Fruit fly (Drosophila melanogaster) whole organism, wandering third instar larva: ENCODE measurements around the gene CG1103.
A peak's percentile ranks its signal among the peaks of the same experiment; 100 is the strongest.

Source experiments
- Abd-B ChIP-seq: fragments of >200 bp; optimal IDR thresholded peaks from 2 replicates; lab custom pipeline; 2017; ENCODE audit warnings: missing biosample characterization, missing genetic modification characterization
- CG32264 ChIP-seq: fragments of 200-800 bp; sonication (Bioruptor generic); optimal IDR thresholded peaks from 2 replicates; lab custom pipeline; 2016; ENCODE audit warnings: missing biosample characterization, missing genetic modification characterization
- CG9705 ChIP-seq: fragments of 200-800 bp; sonication (Bioruptor generic); optimal IDR thresholded peaks from 2 replicates; lab custom pipeline; 2018; ENCODE audit warnings: missing biosample characterization, mild to moderate bottlenecking, missing genetic modification characterization
- CrebA ChIP-seq: fragments of 200-800 bp; sonication (Bioruptor generic); optimal IDR thresholded peaks from 2 replicates; lab custom pipeline; 2016; ENCODE audit warnings: missing biosample characterization, mild to moderate bottlenecking, missing genetic modification characterization, borderline replicate concordance
- Dfd ChIP-seq: fragments of >200 bp; optimal IDR thresholded peaks from 2 replicates; lab custom pipeline; 2017; ENCODE audit warnings: missing biosample characterization, missing genetic modification characterization
- Dif ChIP-seq: fragments of 200-275, 200-300 bp; sonication (Bioruptor generic); optimal IDR thresholded peaks from 2 replicates; lab custom pipeline; 2018; ENCODE audit warnings: missing biosample characterization, missing genetic modification characterization; ENCODE audit not compliant: partially characterized antibody
- GATAd ChIP-seq: sonication (Bioruptor generic); optimal IDR thresholded peaks from 2 replicates; lab custom pipeline; 2016; ENCODE audit warnings: missing biosample characterization, missing genetic modification characterization
- HLH106 ChIP-seq: fragments of 200-800 bp; optimal IDR thresholded peaks from 3 replicates; lab custom pipeline; 2019; ENCODE audit warnings: missing biosample characterization, mild to moderate bottlenecking, missing genetic modification characterization, moderate library complexity
- Hnf4 ChIP-seq: fragments of 200-800 bp; sonication (Bioruptor generic); optimal IDR thresholded peaks from 2 replicates; lab custom pipeline; 2016; ENCODE audit warnings: missing biosample characterization, mild to moderate bottlenecking, missing genetic modification characterization
- Hr78 ChIP-seq: fragments of >200 bp; optimal IDR thresholded peaks from 2 replicates; lab custom pipeline; 2017; ENCODE audit warnings: missing biosample characterization, missing genetic modification characterization
- Hr83 ChIP-seq: fragments of 200-300 bp; sonication (Bioruptor generic); optimal IDR thresholded peaks from 2 replicates; lab custom pipeline; 2016; ENCODE audit warnings: missing biosample characterization, mild to moderate bottlenecking, missing genetic modification characterization, moderate library complexity; ENCODE audit not compliant: poor library complexity, severe bottlenecking
- Jra ChIP-seq: sonication (Bioruptor generic); optimal IDR thresholded peaks from 2 replicates; lab custom pipeline; 2016; ENCODE audit warnings: missing biosample characterization, missing genetic modification characterization
- Mio ChIP-seq: sonication (Bioruptor generic); optimal IDR thresholded peaks from 2 replicates; lab custom pipeline; 2016; ENCODE audit warnings: missing biosample characterization, missing genetic modification characterization
- Myc ChIP-seq: fragments of >200 bp; optimal IDR thresholded peaks from 2 replicates; lab custom pipeline; 2017
- N ChIP-seq: fragments of >200 bp; optimal IDR thresholded peaks from 2 replicates; lab custom pipeline; 2018; ENCODE audit warnings: missing biosample characterization, missing external identifiers, missing genetic modification characterization
- OdsH ChIP-seq: fragments of 200-800 bp; sonication (Bioruptor generic); optimal IDR thresholded peaks from 2 replicates; lab custom pipeline; 2016; ENCODE audit warnings: missing biosample characterization, mild to moderate bottlenecking, missing genetic modification characterization
- Sp1 ChIP-seq: fragments of 200-800 bp; sonication (Bioruptor generic); optimal IDR thresholded peaks from 3 replicates; lab custom pipeline; 2019; ENCODE audit warnings: missing biosample characterization, mild to moderate bottlenecking, missing genetic modification characterization, moderate library complexity
- br ChIP-seq: fragments of 200-800 bp; sonication (Bioruptor generic); optimal IDR thresholded peaks from 2 replicates; lab custom pipeline; 2016; ENCODE audit warnings: missing biosample characterization, missing genetic modification characterization
- brk ChIP-seq: fragments of 200-800 bp; sonication (Bioruptor generic); optimal IDR thresholded peaks from 2 replicates; lab custom pipeline; 2016; ENCODE audit warnings: missing biosample characterization, mild to moderate bottlenecking, missing genetic modification characterization
- dl ChIP-seq, 2 experiments: fragments of 175-275, 200-275 bp in 1 of 2; fragments of 200-275 bp in 1 of 2; sonication (Bioruptor generic); optimal IDR thresholded peaks; lab custom pipeline; 2018; ENCODE audit warnings: mild to moderate bottlenecking in 2 of 2, missing biosample characterization in 2 of 2, missing genetic modification characterization in 2 of 2, moderate library complexity in 2 of 2; ENCODE audit not compliant: partially characterized antibody in 2 of 2, insufficient read depth in 1 of 2
- dmrt93B ChIP-seq: fragments of 200-800 bp; sonication (Bioruptor generic); optimal IDR thresholded peaks from 2 replicates; lab custom pipeline; 2018; ENCODE audit warnings: missing biosample characterization, mild to moderate bottlenecking, missing genetic modification characterization
- dsf ChIP-seq: sonication (Bioruptor generic); optimal IDR thresholded peaks from 2 replicates; lab custom pipeline; 2016; ENCODE audit warnings: missing biosample characterization, missing genetic modification characterization, borderline replicate concordance
- ey ChIP-seq: fragments of 200-800 bp; sonication (Bioruptor generic); optimal IDR thresholded peaks from 2 replicates; lab custom pipeline; 2016; ENCODE audit warnings: missing biosample characterization, missing genetic modification characterization
- h ChIP-seq: fragments of 200-800 bp; sonication (Bioruptor generic); optimal IDR thresholded peaks from 3 replicates; lab custom pipeline; 2016; ENCODE audit warnings: missing biosample characterization, mild to moderate bottlenecking, missing genetic modification characterization
- jim ChIP-seq: fragments of 175-275, 200-325 bp; sonication (Bioruptor generic); optimal IDR thresholded peaks from 2 replicates; lab custom pipeline; 2016; ENCODE audit warnings: missing biosample characterization, mild to moderate bottlenecking, missing genetic modification characterization
- lola ChIP-seq: fragments of >200 bp; optimal IDR thresholded peaks from 2 replicates; lab custom pipeline; 2017; ENCODE audit warnings: missing biosample characterization, missing genetic modification characterization
- pan ChIP-seq: fragments of >200 bp; optimal IDR thresholded peaks from 2 replicates; lab custom pipeline; 2017
- psq ChIP-seq: fragments of 200-800 bp; sonication (Bioruptor generic); optimal IDR thresholded peaks from 3 replicates; lab custom pipeline; 2017; ENCODE audit warnings: missing biosample characterization, mild to moderate bottlenecking, missing genetic modification characterization, moderate library complexity
- rgr ChIP-seq: fragments of 200-800 bp; sonication (Bioruptor generic); optimal IDR thresholded peaks from 3 replicates; lab custom pipeline; 2016; ENCODE audit warnings: missing biosample characterization, mild to moderate bottlenecking, missing genetic modification characterization
- sage ChIP-seq: fragments of 200-800 bp; sonication (Bioruptor generic); optimal IDR thresholded peaks from 2 replicates; lab custom pipeline; 2016; ENCODE audit warnings: missing biosample characterization, mild to moderate bottlenecking, missing genetic modification characterization
- sv ChIP-seq: fragments of 200-800 bp; sonication (Bioruptor generic); optimal IDR thresholded peaks from 3 replicates; lab custom pipeline; 2016; ENCODE audit warnings: missing biosample characterization, missing genetic modification characterization
- tai ChIP-seq: sonication (Bioruptor generic); optimal IDR thresholded peaks from 2 replicates; lab custom pipeline; 2016; ENCODE audit warnings: missing biosample characterization, missing genetic modification characterization
- usp ChIP-seq: fragments of >200 bp; optimal IDR thresholded peaks from 2 replicates; lab custom pipeline; 2017; ENCODE audit warnings: missing biosample characterization, missing genetic modification characterization

Gene CG1103

DNA sequence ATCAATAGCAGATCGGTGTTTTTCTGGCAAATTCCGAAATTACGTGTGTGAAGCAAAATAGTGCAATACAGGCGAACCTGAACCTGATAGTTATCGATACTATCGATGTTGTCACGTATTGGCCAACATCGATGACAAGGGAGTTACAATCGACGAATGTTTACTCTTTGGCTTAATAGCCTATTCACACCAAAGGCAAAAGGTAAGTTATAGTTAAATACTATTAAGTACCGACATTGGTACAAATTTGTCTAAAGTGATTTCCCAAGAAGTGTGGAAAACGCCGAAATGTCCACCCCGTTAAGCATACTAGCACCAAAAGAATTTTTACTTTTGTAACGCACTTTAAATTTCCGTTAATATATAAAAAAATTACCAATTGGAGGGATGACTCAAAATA is 3.6 kb upstream of the CG1103 start, which contains the start of gene CG9776:
Gene CG9776 (minus strand): TSS at position 108 of the 400 bp plus-strand sequence.
- TF ChIP-seq N (GFP tag; lab: Kevin White, UChicago), result peak; percentile 98
- TF ChIP-seq Hr78 (GFP tag; lab: Kevin White, UChicago), result peak; percentile 88
- TF ChIP-seq CG9705, result peak; percentile 32
- TF ChIP-seq dl (GFP tag; optimal IDR thresholded peaks at IDR 0.05; lab: Kevin White, UChicago; ENCODE audit: insufficient read depth in 1 of 2, partially characterized antibody in 2 of 2), result no peak
- no peak for TF ChIP-seq Sp1 (GFP tag; lab: Kevin White, UChicago)
- TF ChIP-seq dmrt93B (GFP tag; lab: Kevin White, UChicago), result no peak
- no peak for TF ChIP-seq lola (GFP tag; lab: Kevin White, UChicago)
- no peak for TF ChIP-seq Mio (GFP tag; lab: Kevin White, UChicago)
- peak; percentile 49 for TF ChIP-seq sv (GFP tag; lab: Kevin White, UChicago)
- no peak for TF ChIP-seq CrebA (GFP tag; lab: Kevin White, UChicago)
- no peak for TF ChIP-seq Abd-B (GFP tag; lab: Kevin White, UChicago)
- peak; percentile 50 for TF ChIP-seq Hr83 (GFP tag; lab: Kevin White, UChicago)
- TF ChIP-seq psq (GFP tag; lab: Kevin White, UChicago), result no peak
- TF ChIP-seq HLH106 (tag; lab: Kevin White, UChicago), result no peak
- no peak for TF ChIP-seq rgr
- TF ChIP-seq dsf, result peak; percentile 1
- no peak for TF ChIP-seq Myc (lab: Kevin White, UChicago)
- no peak for TF ChIP-seq pan (lab: Kevin White, UChicago)
- no peak for TF ChIP-seq GATAd (GFP tag; lab: Kevin White, UChicago)
- no peak for TF ChIP-seq CG32264 (GFP tag; lab: Kevin White, UChicago)
- TF ChIP-seq Hnf4 (GFP tag; lab: Kevin White, UChicago), result no peak
- no peak for TF ChIP-seq sage
- TF ChIP-seq Jra (GFP tag; lab: Kevin White, UChicago), result no peak

DNA sequence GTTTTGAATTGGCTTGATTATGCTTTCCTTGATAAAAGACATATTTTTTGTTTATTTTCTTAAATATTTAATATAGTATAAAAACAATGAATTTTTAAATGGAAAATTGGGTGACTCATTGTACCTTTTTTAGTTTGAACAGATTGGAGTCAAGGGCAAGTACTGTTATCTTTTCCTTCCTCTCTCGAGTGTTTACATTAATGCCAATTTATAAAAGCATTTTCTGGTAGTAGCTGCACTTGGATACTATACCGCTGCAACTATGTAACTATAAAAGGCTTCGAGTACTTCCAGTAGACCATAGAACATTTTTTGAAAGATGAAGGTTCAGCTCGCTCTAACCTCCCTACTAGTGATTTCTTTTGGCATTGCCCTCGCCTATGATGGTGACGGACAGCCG is 2.8 kb upstream of the CG1103 start, which contains the start of gene CG14645:
Gene CG14645 (plus strand): TSS at position 301 of the 400 bp plus-strand sequence.
- TF ChIP-seq Abd-B (GFP tag; lab: Kevin White, UChicago) (no peak), br (GFP tag; lab: Kevin White, UChicago) (no peak), sage (no peak), Hr83 (GFP tag; lab: Kevin White, UChicago) (no peak), brk (GFP tag; lab: Kevin White, UChicago) (no peak), ey (no peak), usp (GFP tag; lab: Kevin White, UChicago) (no peak), jim (GFP tag; lab: Kevin White, UChicago) (no peak)

DNA sequence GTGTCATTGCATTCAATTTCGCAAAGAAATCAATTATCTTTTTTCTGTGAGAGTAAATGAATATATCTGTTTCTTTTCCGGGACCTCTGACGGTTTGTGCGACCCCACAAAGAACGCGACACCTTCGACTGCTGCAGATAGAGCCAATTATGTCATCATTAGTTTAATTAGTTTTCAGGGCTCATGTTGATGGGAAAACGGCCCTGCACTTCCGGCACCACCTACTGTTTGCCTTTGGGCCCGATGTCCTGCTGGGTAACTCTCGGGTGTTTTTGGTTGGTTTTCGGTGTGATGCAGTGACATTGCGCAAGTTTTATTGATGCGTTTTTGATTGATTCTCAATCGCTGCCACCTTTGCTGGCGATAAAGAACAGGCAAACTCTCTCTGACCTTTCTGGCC is 2.6 kb downstream of the CG1103 start:
- no peak for TF ChIP-seq Abd-B (GFP tag; lab: Kevin White, UChicago)
- TF ChIP-seq OdsH (GFP tag; lab: Kevin White, UChicago), result no peak
- TF ChIP-seq N (GFP tag; lab: Kevin White, UChicago), result no peak
- TF ChIP-seq jim (GFP tag; lab: Kevin White, UChicago), result no peak
- no peak for TF ChIP-seq h (GFP tag; lab: Kevin White, UChicago)
- TF ChIP-seq Mio (GFP tag; lab: Kevin White, UChicago), result no peak
- no peak for TF ChIP-seq Hr78 (GFP tag; lab: Kevin White, UChicago)
- no peak for TF ChIP-seq Dfd
- TF ChIP-seq CG32264 (GFP tag; lab: Kevin White, UChicago), result no peak

dm6 chr3R:4341177-4341576 is 3.6 kb downstream of the CG1103 start:
- TF ChIP-seq tai (no peak), Hnf4 (GFP tag; lab: Kevin White, UChicago) (no peak), Myc (lab: Kevin White, UChicago) (no peak), CrebA (GFP tag; lab: Kevin White, UChicago) (no peak), dmrt93B (GFP tag; lab: Kevin White, UChicago) (no peak), usp (GFP tag; lab: Kevin White, UChicago) (no peak), GATAd (GFP tag; lab: Kevin White, UChicago) (no peak), Dif (GFP tag; lab: Kevin White, UChicago) (no peak), CG9705 (no peak)
- TF ChIP-seq, all 38 proteins: peak for 0
